Worm (Caenorhabditis elegans) whole organism, midembryonic: Measurements from ENCODE around the gene Y69H2.15.

Experiments used
- T22C8.4 ChIP-seq: fragments of 200-800 bp; sonication (Bioruptor generic); IDR thresholded peaks from 2 replicates; pipeline ENCODE4 v1.3.6; 2022; ENCODE audit warnings: missing genetic modification characterization, missing compliant biosample characterization
- cog-1 ChIP-seq: sonication (generic microtip); optimal IDR thresholded peaks from 2 replicates; lab custom pipeline; 2016; ENCODE audit warnings: missing genetic modification characterization, missing compliant biosample characterization
- flt-1 ChIP-seq: fragments of 200-800 bp; sonication (Bioruptor generic); IDR thresholded peaks from 2 replicates; pipeline ENCODE4 v1.3.6; 2022; ENCODE audit warnings: missing genetic modification characterization, missing compliant biosample characterization
- klf-2 ChIP-seq: fragments of 200-800 bp; sonication (Bioruptor generic); conservative IDR thresholded peaks from 2 replicates; pipeline ENCODE4 v1.3.6; 2022; ENCODE audit warnings: missing genetic modification reagents, missing genetic modification characterization, missing compliant biosample characterization
- med-1 ChIP-seq: sonication (generic microtip); optimal IDR thresholded peaks from 2 replicates; lab custom pipeline; 2017; ENCODE audit warnings: missing genetic modification characterization, mild to moderate bottlenecking, missing compliant biosample characterization, antibody characterized with exemption, missing genetic modification reagents; ENCODE audit not compliant: insufficient read depth
- ref-1 ChIP-seq: fragments of 200-800 bp; sonication (Bioruptor generic); conservative IDR thresholded peaks from 2 replicates; pipeline ENCODE4 v1.3.6; 2022; ENCODE audit warnings: missing genetic modification reagents, missing genetic modification characterization, missing compliant biosample characterization
- tab-1 ChIP-seq: fragments of 200-800 bp; sonication (Bioruptor generic); IDR thresholded peaks from 2 replicates; pipeline ENCODE4 v1.3.6; 2022; ENCODE audit warnings: missing genetic modification characterization, missing compliant biosample characterization
- ztf-23 ChIP-seq: fragments of 200-800 bp; sonication (Bioruptor generic); IDR thresholded peaks from 2 replicates; pipeline ENCODE4 v1.3.6; 2022; ENCODE audit warnings: missing genetic modification reagents, missing genetic modification characterization, missing compliant biosample characterization
- ztf-29 ChIP-seq: fragments of 200-800 bp; sonication (Bioruptor generic); IDR thresholded peaks from 2 replicates; pipeline ENCODE4 v1.3.6; 2022; ENCODE audit warnings: missing genetic modification reagents, missing genetic modification characterization, missing compliant biosample characterization

Gene Y69H2.15

DNA sequence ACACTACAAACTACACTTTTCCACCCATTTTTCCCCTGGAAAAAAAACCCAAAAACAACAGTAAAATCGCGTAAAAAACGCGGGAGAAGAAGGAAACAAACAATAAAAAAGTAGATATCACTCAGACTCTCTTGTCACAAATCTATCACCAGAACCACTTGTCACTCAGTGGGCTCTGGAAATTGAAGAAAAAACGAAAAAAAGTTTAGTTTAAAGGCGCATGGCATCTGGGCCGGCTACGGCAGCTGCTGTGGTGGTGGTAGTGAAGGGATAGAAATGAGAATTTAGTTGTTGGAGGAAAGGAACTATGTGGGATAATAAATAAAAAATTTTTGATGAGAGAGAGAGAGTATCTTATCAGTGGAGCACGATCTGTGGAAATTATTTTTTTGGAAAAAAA lies 781 bp upstream of the Y69H2.15 start:
- TF ChIP-seq ref-1 (GFP tag; lab: Robert Waterston, UW), result no peak

DNA sequence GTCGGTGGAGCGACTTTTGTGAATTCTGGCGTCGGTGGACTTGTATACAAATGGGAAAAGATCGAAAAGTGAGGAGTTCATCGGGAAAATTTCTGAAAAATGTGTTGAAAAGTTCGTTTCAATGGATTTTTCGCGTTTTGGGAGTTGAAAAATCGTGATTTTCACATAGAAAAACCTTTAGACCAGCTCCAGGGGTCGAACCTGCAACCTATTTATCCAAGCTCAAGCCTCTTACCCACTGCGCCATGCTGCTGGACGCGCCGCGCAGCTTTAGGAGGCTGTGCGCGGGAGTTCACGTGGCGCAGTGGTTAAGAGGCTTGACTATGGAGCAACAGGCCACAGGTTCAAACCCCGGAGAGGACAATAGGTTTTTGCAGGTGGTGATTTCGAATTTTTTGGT lies 4.2 kb downstream of the Y69H2.15 start, which contains the start of gene Y69H2.1:
Gene Y69H2.1, minus strand, starts transcription at position 101 of the 400 bp plus-strand sequence.
- TF ChIP-seq klf-2, result no peak

- no peak for TF ChIP-seq ztf-29 (GFP tag; lab: Robert Waterston, UW)
- no peak for TF ChIP-seq cog-1 (tag; lab: Kevin White, UChicago)
- TF ChIP-seq T22C8.4 (GFP tag; lab: Robert Waterston, UW), result no peak
- no peak for TF ChIP-seq ref-1 (GFP tag; lab: Robert Waterston, UW)
These were observed 10.4 kb downstream of the Y69H2.15 start, which contains the start of gene nhr-70 for ce11 chrV:18616287-18616686. Gene nhr-70 (plus strand): TSS chrV:18616587.

DNA sequence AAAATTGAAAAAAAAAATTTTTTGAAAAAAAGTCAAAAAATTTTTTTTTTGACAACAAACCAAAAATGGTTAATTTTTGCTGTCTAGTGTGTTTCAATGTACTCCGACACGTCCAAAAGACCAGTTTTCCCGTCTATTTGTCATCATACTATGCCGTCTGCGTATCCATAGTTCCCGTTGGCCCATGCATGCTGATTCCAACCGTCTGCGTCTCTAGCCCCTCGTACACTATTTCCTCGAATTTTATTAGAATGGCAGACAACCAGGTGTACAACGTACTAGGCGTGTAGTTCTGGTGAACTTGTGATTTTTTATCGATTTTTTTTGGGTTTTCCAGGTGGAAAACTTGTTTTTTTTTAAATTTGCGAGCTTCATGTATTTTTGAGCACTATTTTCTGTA lies 12.2 kb downstream of the Y69H2.15 start:
- TF ChIP-seq ztf-29 (GFP tag; lab: Robert Waterston, UW), result no peak
- TF ChIP-seq ztf-23, result no peak
- peak; percentile 14 for TF ChIP-seq cog-1 (tag; lab: Kevin White, UChicago)
- TF ChIP-seq T22C8.4 (GFP tag; lab: Robert Waterston, UW), result peak; percentile 60

DNA sequence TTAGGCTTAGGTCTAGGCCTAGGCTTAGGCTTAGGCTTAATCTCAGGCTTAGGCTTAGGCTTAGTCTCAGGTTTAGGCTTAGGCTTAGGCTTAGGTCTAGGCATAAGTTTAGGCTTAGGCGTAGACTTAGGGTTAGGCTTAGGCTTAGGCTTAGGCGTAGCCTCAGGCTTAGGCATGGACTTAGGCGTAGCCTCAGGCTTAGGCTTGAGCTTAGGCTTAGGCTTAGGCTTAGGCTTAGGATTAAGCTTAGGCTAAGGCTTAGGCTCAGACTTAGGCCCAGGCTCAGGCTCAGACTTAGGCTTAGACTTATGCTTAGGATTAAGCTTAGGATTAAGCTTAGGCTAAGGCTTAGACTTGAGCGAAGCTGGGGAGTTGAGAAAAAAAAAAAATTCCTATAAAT lies 13.5 kb downstream of the Y69H2.15 start:
- no peak for TF ChIP-seq ztf-23
- TF ChIP-seq flt-1 (GFP tag; lab: Robert Waterston, UW), result no peak
- no peak for TF ChIP-seq med-1 (GFP tag; lab: Kevin White, UChicago)
- TF ChIP-seq ref-1 (GFP tag; lab: Robert Waterston, UW), result no peak
- no peak for TF ChIP-seq klf-2
- 0 out of 2 replicates have a peak, but pooled peaks have one; percentile 58 for TF ChIP-seq ztf-29 (GFP tag; lab: Robert Waterston, UW)

DNA sequence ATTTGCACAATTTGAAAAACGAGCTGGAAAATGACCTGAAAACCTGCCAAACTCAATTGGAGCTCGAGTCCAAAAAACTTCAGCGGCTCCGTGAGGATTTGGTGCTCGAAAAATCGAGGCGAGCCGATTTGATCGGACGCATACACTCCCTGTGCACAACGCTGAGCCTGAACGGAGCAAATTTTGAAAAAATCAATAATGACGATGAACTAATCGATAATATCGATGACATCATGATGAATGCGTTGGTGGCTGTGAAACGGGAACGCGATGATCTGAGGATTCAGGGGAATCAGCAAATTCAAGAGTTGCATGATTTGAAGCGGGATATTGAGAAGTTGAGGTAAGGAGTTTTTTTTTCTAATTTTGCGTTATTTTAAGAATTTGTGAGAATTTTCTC lies 21.2 kb downstream of the Y69H2.15 start:
- TF ChIP-seq flt-1 (GFP tag; lab: Robert Waterston, UW) (no peak), ztf-23 (no peak), T22C8.4 (GFP tag; lab: Robert Waterston, UW) (peak; percentile 65)

DNA sequence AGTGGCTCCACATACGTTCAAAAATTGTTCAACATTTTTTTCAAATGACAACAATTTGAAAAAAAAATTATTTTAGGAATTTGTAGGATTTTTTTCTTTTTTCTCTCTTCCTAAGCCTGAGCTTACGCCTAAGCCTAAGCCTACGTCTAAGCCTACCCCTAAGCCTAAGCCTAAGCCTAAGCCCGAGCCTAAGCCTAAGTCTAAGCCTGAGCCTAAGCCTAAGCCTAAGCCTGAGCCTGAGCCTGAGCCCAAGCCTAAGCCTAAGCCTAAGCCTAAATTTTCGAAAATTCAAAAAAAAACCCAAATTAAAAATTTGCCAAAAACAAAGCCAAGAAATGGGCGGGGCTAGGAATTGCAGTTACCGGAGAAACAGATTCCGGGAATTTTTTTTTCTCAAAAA lies 28.9 kb downstream of the Y69H2.15 start:
- no peak for TF ChIP-seq klf-2
- no peak for TF ChIP-seq cog-1 (tag; lab: Kevin White, UChicago)
- peak; percentile 76 for TF ChIP-seq ztf-29 (GFP tag; lab: Robert Waterston, UW)
- no peak for TF ChIP-seq tab-1 (GFP tag; lab: Robert Waterston, UW)

- peak; percentile 2 for TF ChIP-seq cog-1 (tag; lab: Kevin White, UChicago)
- 0 out of 2 replicates have a peak, but pooled peaks have one; percentile 8 for TF ChIP-seq ztf-23
- 0 out of 2 replicates have a peak, but pooled peaks have one; percentile 38 for TF ChIP-seq flt-1 (GFP tag; lab: Robert Waterston, UW)
- no peak for TF ChIP-seq ztf-29 (GFP tag; lab: Robert Waterston, UW)
- TF ChIP-seq med-1 (GFP tag; lab: Kevin White, UChicago), result no peak
These were observed 30.4 kb downstream of the Y69H2.15 start for ce11 chrV:18596240-18596639.

ce11 chrV:18592448-18592847 lies 34.2 kb downstream of the Y69H2.15 start, which contains the start of gene grdn-1:
Gene grdn-1 (plus strand): TSS chrV:18592748.
- TF ChIP-seq ztf-23 (no peak), klf-2 (no peak)

DNA sequence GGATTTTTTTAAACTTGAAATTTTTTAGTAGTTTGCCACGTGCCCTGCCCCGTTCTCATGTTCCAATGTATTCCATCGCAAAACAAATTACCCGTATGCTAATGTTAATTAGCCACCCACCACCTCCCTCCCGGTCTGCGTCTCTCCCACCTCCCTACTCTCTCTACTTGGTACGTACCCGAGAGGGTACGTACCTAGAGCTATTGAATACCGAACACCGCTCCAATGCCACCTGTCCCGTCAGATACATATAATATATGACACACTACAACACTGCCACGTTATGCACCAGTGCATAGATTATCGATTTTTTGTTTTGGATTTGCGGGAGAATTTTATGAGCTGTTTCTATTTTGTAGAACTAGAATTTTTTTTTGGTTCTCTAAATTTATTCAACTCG lies 37.1 kb downstream of the Y69H2.15 start:
- TF ChIP-seq ref-1 (GFP tag; lab: Robert Waterston, UW) (no peak), tab-1 (GFP tag; lab: Robert Waterston, UW) (0 out of 2 replicates have a peak, but pooled peaks have one; percentile 33), med-1 (GFP tag; lab: Kevin White, UChicago) (no peak), klf-2 (no peak), flt-1 (GFP tag; lab: Robert Waterston, UW) (0 out of 2 replicates have a peak, but pooled peaks have one; percentile 55), ztf-29 (GFP tag; lab: Robert Waterston, UW) (no peak), T22C8.4 (GFP tag; lab: Robert Waterston, UW) (peak; percentile 78), ztf-23 (no peak), cog-1 (tag; lab: Kevin White, UChicago) (peak; percentile 71)

DNA sequence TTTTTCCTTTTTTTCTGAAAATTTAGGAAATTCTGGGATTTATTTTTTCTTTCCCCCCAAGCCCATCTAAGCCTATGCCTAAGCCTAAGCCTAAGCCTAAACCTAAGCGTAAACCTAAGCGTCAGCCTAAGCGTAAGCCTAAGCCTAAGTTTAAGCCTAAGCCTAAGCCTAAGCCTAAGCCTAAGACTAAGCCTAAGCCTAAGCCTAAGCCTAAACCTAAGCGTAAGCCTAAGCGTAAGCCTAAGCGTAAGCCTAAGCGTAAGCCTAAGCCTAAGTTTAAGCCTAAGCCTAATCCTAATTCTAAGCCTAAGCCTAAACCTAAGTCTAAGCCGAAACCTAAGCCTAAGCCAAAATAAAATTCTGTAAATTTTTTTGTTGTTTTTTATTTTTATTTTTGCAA lies 38.7 kb downstream of the Y69H2.15 start:
- no peak for TF ChIP-seq med-1 (GFP tag; lab: Kevin White, UChicago)
- TF ChIP-seq ztf-29 (GFP tag; lab: Robert Waterston, UW), result peak; percentile 81

DNA sequence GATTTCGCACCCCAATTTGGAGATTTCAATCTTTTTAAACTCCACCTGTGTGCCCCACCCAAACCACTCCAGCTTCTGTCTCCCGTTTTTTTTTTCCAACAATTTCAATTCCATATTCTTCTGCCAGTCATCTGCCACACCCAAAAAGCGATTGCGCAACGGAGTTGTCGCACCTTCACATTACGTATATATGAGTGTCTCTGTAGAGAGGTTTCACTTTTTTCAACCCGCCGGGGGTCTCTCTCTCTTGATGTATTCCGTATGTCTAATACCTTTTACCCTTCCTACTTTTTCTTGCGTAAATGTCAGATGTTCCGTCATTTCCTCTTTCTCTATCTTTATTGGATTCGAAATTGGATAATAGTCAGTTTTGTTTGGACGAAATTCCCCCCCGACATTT lies 39.7 kb downstream of the Y69H2.15 start:
- TF ChIP-seq T22C8.4 (GFP tag; lab: Robert Waterston, UW), result no peak
- TF ChIP-seq cog-1 (tag; lab: Kevin White, UChicago), result no peak
- TF ChIP-seq ztf-23, result no peak
- no peak for TF ChIP-seq klf-2
- TF ChIP-seq med-1 (GFP tag; lab: Kevin White, UChicago), result no peak
- no peak for TF ChIP-seq ref-1 (GFP tag; lab: Robert Waterston, UW)
- TF ChIP-seq tab-1 (GFP tag; lab: Robert Waterston, UW), result no peak
- TF ChIP-seq flt-1 (GFP tag; lab: Robert Waterston, UW), result no peak
